Fruit fly (Drosophila melanogaster): ENCODE measurements around the gene loh.
A peak's percentile ranks its signal among the peaks of the same experiment; 100 is the strongest.

loh gene

DNA sequence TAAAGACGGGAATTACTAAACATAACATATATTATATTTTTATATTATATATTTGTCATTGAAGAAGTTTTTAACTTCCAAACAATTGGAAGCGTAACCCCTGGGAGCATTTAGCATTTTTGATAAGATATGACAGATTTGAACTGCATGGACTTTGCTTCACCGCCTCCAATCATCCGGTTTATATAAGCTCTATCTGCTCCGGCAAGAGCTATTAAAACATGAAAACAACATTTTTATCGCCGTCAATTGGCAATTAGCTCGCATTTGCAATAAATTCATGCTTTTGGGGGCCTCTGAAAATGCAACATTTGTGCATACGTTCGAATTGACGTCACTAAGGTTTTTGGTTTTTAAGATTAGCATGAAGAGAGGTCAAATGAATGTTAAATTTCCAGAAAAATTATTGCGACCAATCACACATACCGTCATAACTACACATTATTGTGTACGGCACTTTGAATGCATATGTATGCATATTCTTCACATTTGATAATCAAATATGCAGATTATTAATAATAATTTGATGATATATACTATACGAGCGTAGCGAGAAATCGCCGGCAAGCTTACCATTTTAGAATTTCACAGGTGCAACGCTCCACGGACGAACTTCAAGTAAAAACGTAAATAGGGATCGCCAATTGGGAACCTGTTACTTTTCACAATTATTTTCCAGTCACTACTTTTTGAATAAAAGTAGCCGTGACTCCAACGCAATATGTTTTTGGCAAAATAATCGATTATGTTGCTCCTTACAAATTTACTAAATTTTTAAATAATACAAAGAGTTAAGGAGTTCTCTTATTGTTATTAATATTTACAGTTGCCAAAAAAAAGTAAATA lies 46.5 kb upstream of the loh start, which contains the start of gene Mdh1 (continued):
- TF ChIP-seq PHDP (tag; optimal IDR thresholded peaks at IDR 0.05) (no peak), Elba2 (GFP tag; optimal IDR thresholded peaks at IDR 0.05) (peak; percentile 92), pita (GFP tag; optimal IDR thresholded peaks at IDR 0.05) (no peak), corto (GFP tag; optimal IDR thresholded peaks at IDR 0.05) (peak; percentile 34), amos (GFP tag; IDR thresholded peaks at IDR 0.05; ENCODE audit: partially characterized antibody) (no peak; the same call in 1 of the 2 replicates), CG3838 (GFP tag; optimal IDR thresholded peaks at IDR 0.05) (no peak), CG10431 (GFP tag; optimal IDR thresholded peaks at IDR 0.05) (no peak), CG8359 (GFP tag; optimal IDR thresholded peaks at IDR 0.05; ENCODE audit: borderline replicate concordance) (no peak), CG11093 (GFP tag; IDR thresholded peaks at IDR 0.05) (no peak), vnd (GFP tag; IDR thresholded peaks at IDR 0.05; ENCODE audit: partially characterized antibody) (no peak), Sry-δ (GFP tag; optimal IDR thresholded peaks at IDR 0.05) (peak; percentile 53), Opbp (GFP tag; IDR thresholded peaks at IDR 0.05; ENCODE audit: partially characterized antibody) (0 out of 3 replicates have a peak, but pooled peaks have one; percentile 27), fd102C (GFP tag; optimal IDR thresholded peaks at IDR 0.05) (no peak), pzg (GFP tag; optimal IDR thresholded peaks at IDR 0.05) (peak; percentile 35), lbe (GFP tag; optimal IDR thresholded peaks at IDR 0.05) (no peak), fd96Cb (tag; optimal IDR thresholded peaks at IDR 0.05) (no peak), eve (GFP tag; optimal IDR thresholded peaks at IDR 0.05) (peak in 1 of 2 experiments; percentile 67), Nf-YA (GFP tag; IDR thresholded peaks at IDR 0.05) (no peak), CG31441 (GFP tag; IDR thresholded peaks at IDR 0.05) (peak; percentile 97), grn (GFP tag; optimal IDR thresholded peaks at IDR 0.05) (no peak), sr (GFP tag; IDR thresholded peaks at IDR 0.05) (no peak), row (GFP tag; IDR thresholded peaks at IDR 0.05) (no peak; the same call in 2 of the 3 replicates), CG1832 (GFP tag; optimal IDR thresholded peaks at IDR 0.05) (no peak), bbx (GFP tag; IDR thresholded peaks at IDR 0.05; ENCODE audit: partially characterized antibody) (peak; percentile 34; the same call in 1 of the 2 replicates), tna (GFP tag; IDR thresholded peaks at IDR 0.05; ENCODE audit: partially characterized antibody) (no peak), inv (GFP tag; IDR thresholded peaks at IDR 0.05; ENCODE audit: partially characterized antibody) (no peak; the same call in 1 of the 2 replicates), insv (GFP tag; optimal IDR thresholded peaks at IDR 0.05) (peak in 1 of 2 experiments; percentile 43), aop (GFP tag; IDR thresholded peaks at IDR 0.05) (no peak), zen2 (GFP tag; IDR thresholded peaks at IDR 0.05; ENCODE audit: partially characterized antibody) (no peak), stwl (tag; optimal IDR thresholded peaks at IDR 0.05) (peak; percentile 11), psq (GFP tag; optimal IDR thresholded peaks at IDR 0.05) (no peak), zf30C (GFP tag; optimal IDR thresholded peaks at IDR 0.05) (no peak), Gug (GFP tag; IDR thresholded peaks at IDR 0.05) (no peak), CG32532 (GFP tag; IDR thresholded peaks at IDR 0.05) (no peak), gfzf (GFP tag; optimal IDR thresholded peaks at IDR 0.05) (no peak), ERR (GFP tag; optimal IDR thresholded peaks at IDR 0.05) (peak; percentile 91), Neu2 (GFP tag; optimal IDR thresholded peaks at IDR 0.05; ENCODE audit: borderline replicate concordance) (no peak), Scr (GFP tag; IDR thresholded peaks at IDR 0.05; ENCODE audit: partially characterized antibody) (0 out of 2 replicates have a peak, but pooled peaks have one; percentile 35), CG14965 (GFP tag; optimal IDR thresholded peaks at IDR 0.05; ENCODE audit: borderline replicate concordance) (no peak), dpn (GFP tag; optimal IDR thresholded peaks at IDR 0.05) (no peak), CG31388 (GFP tag; optimal IDR thresholded peaks at IDR 0.05) (no peak), zfh2 (GFP tag; optimal IDR thresholded peaks at IDR 0.05) (no peak), CG4730 (GFP tag; IDR thresholded peaks at IDR 0.05) (no peak), Rfx (GFP tag; IDR thresholded peaks at IDR 0.05) (no peak), nmo (GFP tag; optimal IDR thresholded peaks at IDR 0.05) (no peak), ro (GFP tag; IDR thresholded peaks at IDR 0.05) (no peak), CG12236 (GFP tag; optimal IDR thresholded peaks at IDR 0.05) (no peak), nom (GFP tag; optimal IDR thresholded peaks at IDR 0.05) (peak; percentile 52)
